Worm (Caenorhabditis elegans) whole organism, young adult: ENCODE results near the gene C02F5.3.

Source experiments
- C17E4.6 ChIP-seq: fragments of 200-800 bp; sonication (Bioruptor generic); IDR thresholded peaks from 2 replicates; pipeline ENCODE4 v1.3.6; 2022; ENCODE audit warnings: missing genetic modification reagents, missing genetic modification characterization, missing compliant biosample characterization
- D2030.7 ChIP-seq: fragments of 200-800 bp; sonication (Bioruptor generic); IDR thresholded peaks from 2 replicates; pipeline ENCODE4 v1.3.6; 2022; ENCODE audit warnings: missing genetic modification reagents, missing genetic modification characterization, missing compliant biosample characterization
- Y79H2A.3 ChIP-seq: fragments of 200-800 bp; sonication (Bioruptor generic); conservative IDR thresholded peaks from 2 replicates; pipeline ENCODE4 v1.3.6; 2022; ENCODE audit warnings: missing genetic modification reagents, missing genetic modification characterization, missing compliant biosample characterization
- egl-44 ChIP-seq: fragments of 200-800 bp; sonication (Bioruptor generic); IDR thresholded peaks from 2 replicates; pipeline ENCODE4 v1.3.6; 2022; ENCODE audit warnings: missing genetic modification reagents, missing genetic modification characterization, missing compliant biosample characterization
- hrde-1 ChIP-seq: sonication (generic microtip); optimal IDR thresholded peaks from 2 replicates; lab custom pipeline; 2016; ENCODE audit warnings: missing genetic modification characterization, mild to moderate bottlenecking, missing compliant biosample characterization, moderate library complexity, missing genotype, missing genetic modification reagents, borderline replicate concordance
- let-526 ChIP-seq: fragments of 200-800 bp; sonication (Bioruptor generic); IDR thresholded peaks from 2 replicates; pipeline ENCODE4 v1.3.6; 2022; ENCODE audit warnings: missing genetic modification reagents, missing genetic modification characterization, missing compliant biosample characterization
- lsy-27 ChIP-seq: sonication (generic microtip); optimal IDR thresholded peaks from 2 replicates; lab custom pipeline; 2017; ENCODE audit warnings: missing genetic modification characterization, mild to moderate bottlenecking, missing compliant biosample characterization, antibody characterized with exemption, missing genotype, borderline replicate concordance; ENCODE audit not compliant: insufficient read depth
- madf-3 ChIP-seq: fragments of 200-800 bp; sonication (Bioruptor generic); IDR thresholded peaks from 2 replicates; pipeline ENCODE4 v1.3.6; 2022; ENCODE audit warnings: missing genetic modification reagents, missing genetic modification characterization, missing compliant biosample characterization
- madf-6 ChIP-seq: fragments of 200-800 bp; sonication (Bioruptor generic); IDR thresholded peaks from 2 replicates; pipeline ENCODE4 v1.3.6; 2022; ENCODE audit warnings: missing genetic modification reagents, missing genetic modification characterization, missing compliant biosample characterization
- sptf-2 ChIP-seq: fragments of 200-800 bp; sonication (Bioruptor generic); optimal IDR thresholded peaks from 2 replicates; lab custom pipeline; 2018; ENCODE audit warnings: mild to moderate bottlenecking, missing genetic modification characterization, missing compliant biosample characterization
- ztf-25 ChIP-seq: fragments of 200-800 bp; sonication (Bioruptor generic); IDR thresholded peaks from 2 replicates; pipeline ENCODE4 v1.3.6; 2022; ENCODE audit warnings: missing genetic modification reagents, missing genetic modification characterization, missing compliant biosample characterization
- ztf-26 ChIP-seq: sonication (generic microtip); optimal IDR thresholded peaks from 2 replicates; lab custom pipeline; 2017; ENCODE audit warnings: missing genetic modification characterization, missing compliant biosample characterization

DNA sequence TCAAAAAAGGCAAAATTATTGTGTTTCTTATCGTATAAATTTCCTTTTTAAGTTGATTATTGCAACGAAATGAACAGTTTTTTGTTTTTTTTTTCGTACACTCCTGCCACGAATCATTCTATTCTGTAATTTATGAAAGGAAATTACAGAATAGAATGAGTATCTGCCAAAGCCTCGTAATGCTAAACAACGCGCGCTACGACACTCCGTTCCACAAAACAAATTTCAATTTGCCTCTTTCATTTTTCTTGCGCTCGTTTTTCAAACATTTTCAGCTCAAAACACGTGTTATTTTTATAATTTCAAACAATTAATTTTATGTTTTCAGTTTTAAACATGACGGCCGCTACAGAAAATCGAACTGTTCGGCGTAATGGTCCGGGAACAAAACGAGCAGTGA is 20.9 kb upstream of the C02F5.3 start, which contains the start of gene mob-4:
- no peak for TF ChIP-seq madf-6
- TF ChIP-seq lsy-27 (tag; lab: Kevin White, UChicago) = no peak
- TF ChIP-seq egl-44 = no peak
- no peak for TF ChIP-seq madf-3 (GFP tag; lab: Robert Waterston, UW)
- no peak for TF ChIP-seq hrde-1
- TF ChIP-seq C17E4.6 (GFP tag; lab: Robert Waterston, UW) = no peak
- TF ChIP-seq let-526 (GFP tag; lab: Robert Waterston, UW) = no peak
- no peak for TF ChIP-seq ztf-26 (tag; lab: Kevin White, UChicago)
- no peak for TF ChIP-seq D2030.7
- no peak for TF ChIP-seq Y79H2A.3 (GFP tag; lab: Robert Waterston, UW)
- no peak for TF ChIP-seq sptf-2
- TF ChIP-seq ztf-25 (GFP tag; lab: Robert Waterston, UW) = no peak
